Fruit fly (Drosophila melanogaster) whole organism, embryonic: ENCODE results near the gene CG12948.

Source experiments
- CG1024 ChIP-seq: fragments of 200-800 bp; sonication (Bioruptor generic); IDR thresholded peaks from 2 replicates; pipeline ENCODE4 v1.3.6; 2022; ENCODE audit warnings: missing biosample characterization, missing genetic modification characterization
- CG11456 ChIP-seq: fragments of 200-800 bp; sonication (Bioruptor generic); IDR thresholded peaks from 3 replicates; pipeline ENCODE4 v1.3.6; 2022; ENCODE audit warnings: missing biosample characterization, missing genetic modification characterization
- CG13287 ChIP-seq: fragments of 200-800 bp; sonication (Bioruptor generic); IDR thresholded peaks from 2 replicates; pipeline ENCODE4 v1.3.6; 2022; ENCODE audit warnings: missing biosample characterization, missing genetic modification characterization; ENCODE audit not compliant: partially characterized antibody
- CG13296 ChIP-seq: fragments of 200-800 bp; sonication (Bioruptor generic); optimal IDR thresholded peaks from 3 replicates; lab custom pipeline; 2018; ENCODE audit warnings: missing biosample characterization, mild to moderate bottlenecking, missing genetic modification characterization
- CG14965 ChIP-seq: fragments of 200-800 bp; sonication (Bioruptor generic); optimal IDR thresholded peaks from 2 replicates; lab custom pipeline; 2016; ENCODE audit warnings: missing biosample characterization, missing genetic modification characterization, borderline replicate concordance
- CG15269 ChIP-seq: fragments of 200-800 bp; sonication (Bioruptor generic); optimal IDR thresholded peaks from 2 replicates; lab custom pipeline; 2018; ENCODE audit warnings: missing biosample characterization, mild to moderate bottlenecking, missing genetic modification characterization, moderate library complexity
- CG1529 ChIP-seq: fragments of 200-800 bp; sonication (Bioruptor generic); optimal IDR thresholded peaks from 3 replicates; lab custom pipeline; 2018; ENCODE audit warnings: missing biosample characterization, missing genetic modification characterization
- CG17186 ChIP-seq: fragments of 200-800 bp; sonication (Bioruptor generic); optimal IDR thresholded peaks from 3 replicates; lab custom pipeline; 2017; ENCODE audit warnings: missing biosample characterization, missing genetic modification reagents, missing genetic modification characterization
- CG1832 ChIP-seq: fragments of 200-800 bp; sonication (Bioruptor generic); optimal IDR thresholded peaks from 2 replicates; lab custom pipeline; 2017; ENCODE audit warnings: missing biosample characterization, mild to moderate bottlenecking, missing genetic modification characterization, inconsistent platforms
- CG18599 ChIP-seq: fragments of 200-800 bp; sonication (Bioruptor generic); optimal IDR thresholded peaks from 3 replicates; lab custom pipeline; 2017; ENCODE audit warnings: missing biosample characterization, missing genetic modification characterization, mild to moderate bottlenecking, moderate library complexity, missing genetic modification reagents
- CG2678 ChIP-seq: fragments of 200-800 bp; sonication (Bioruptor generic); optimal IDR thresholded peaks from 3 replicates; lab custom pipeline; 2019; ENCODE audit warnings: missing biosample characterization, mild to moderate bottlenecking, missing genetic modification characterization, moderate library complexity
- CG30020 ChIP-seq: fragments of 200-800 bp; optimal IDR thresholded peaks from 2 replicates; lab custom pipeline; 2019; ENCODE audit warnings: missing biosample characterization, mild to moderate bottlenecking, missing genetic modification characterization, moderate library complexity
- CG30431 ChIP-seq: fragments of 200-800 bp; sonication (Bioruptor generic); optimal IDR thresholded peaks from 2 replicates; lab custom pipeline; 2017; ENCODE audit warnings: missing biosample characterization, missing genetic modification characterization
- CG33213 ChIP-seq: fragments of 200-800 bp; sonication (Bioruptor generic); optimal IDR thresholded peaks from 3 replicates; lab custom pipeline; 2016; ENCODE audit warnings: missing biosample characterization, missing genetic modification characterization
- CG3995 ChIP-seq: fragments of 200-800 bp; sonication (Bioruptor generic); optimal IDR thresholded peaks from 3 replicates; lab custom pipeline; 2016; ENCODE audit warnings: missing biosample characterization, missing genetic modification characterization
- CG4730 ChIP-seq: fragments of 200-800 bp; sonication (Bioruptor generic); IDR thresholded peaks from 2 replicates; pipeline ENCODE4 v1.3.6; 2022; ENCODE audit warnings: missing biosample characterization, missing genetic modification characterization
- CG7839 ChIP-seq: fragments of 200-800 bp; sonication (Bioruptor generic); optimal IDR thresholded peaks from 3 replicates; lab custom pipeline; 2018; ENCODE audit warnings: missing biosample characterization, mild to moderate bottlenecking, missing genetic modification characterization, moderate library complexity
- CG8290 ChIP-seq, 3 experiments: fragments of 200-800 bp; sonication (Bioruptor generic); optimal IDR thresholded peaks; 2 replicates each; lab custom pipeline; 2016 to 2019; ENCODE audit warnings: missing biosample characterization in 3 of 3, missing genetic modification characterization in 3 of 3, mild to moderate bottlenecking in 2 of 3, moderate library complexity in 1 of 3
- CG8944 ChIP-seq: fragments of 200-800 bp; sonication (Bioruptor generic); optimal IDR thresholded peaks from 3 replicates; lab custom pipeline; 2016; ENCODE audit warnings: missing biosample characterization, missing genetic modification characterization
- CG9437 ChIP-seq: fragments of 200-800 bp; sonication (Bioruptor generic); optimal IDR thresholded peaks from 2 replicates; lab custom pipeline; 2018; ENCODE audit warnings: missing biosample characterization, mild to moderate bottlenecking, missing genetic modification characterization
- Chrac-16 ChIP-seq: fragments of 200-800 bp; sonication (Bioruptor generic); optimal IDR thresholded peaks from 3 replicates; lab custom pipeline; 2016; ENCODE audit warnings: missing biosample characterization, missing genetic modification characterization
- Dip3 ChIP-seq: fragments of 200-800 bp; sonication (Bioruptor generic); optimal IDR thresholded peaks from 3 replicates; lab custom pipeline; 2016; ENCODE audit warnings: missing biosample characterization, missing genetic modification characterization
- Mad ChIP-seq: fragments of 200-800 bp; sonication (Bioruptor generic); optimal IDR thresholded peaks from 2 replicates; lab custom pipeline; 2016; ENCODE audit warnings: missing biosample characterization, missing genetic modification characterization
- NfI ChIP-seq: fragments of 200-800 bp; sonication (Bioruptor generic); optimal IDR thresholded peaks from 3 replicates; lab custom pipeline; 2018; ENCODE audit warnings: missing biosample characterization, mild to moderate bottlenecking, missing genetic modification characterization, moderate library complexity
- Optix ChIP-seq: fragments of 200-800 bp; sonication (Bioruptor generic); IDR thresholded peaks from 3 replicates; pipeline ENCODE4 v1.3.6; 2022; ENCODE audit warnings: missing biosample characterization, missing genetic modification characterization
- Six4 ChIP-seq: fragments of 200-800 bp; sonication (Bioruptor generic); optimal IDR thresholded peaks from 2 replicates; lab custom pipeline; 2016; ENCODE audit warnings: missing biosample characterization, missing genetic modification characterization
- Usf ChIP-seq: fragments of 200-800 bp; sonication (Bioruptor generic); optimal IDR thresholded peaks from 2 replicates; lab custom pipeline; 2017; ENCODE audit warnings: missing genotype, missing biosample characterization, missing genetic modification characterization
- YL-1 ChIP-seq: fragments of 200-800 bp; sonication (Bioruptor generic); optimal IDR thresholded peaks from 3 replicates; lab custom pipeline; 2017; ENCODE audit warnings: missing biosample characterization, mild to moderate bottlenecking, missing genetic modification characterization
- cato ChIP-seq: fragments of 200-800 bp; sonication (Bioruptor generic); optimal IDR thresholded peaks from 2 replicates; lab custom pipeline; 2016; ENCODE audit warnings: missing biosample characterization, missing genetic modification characterization, borderline replicate concordance
- chm ChIP-seq: fragments of 200-800 bp; sonication (Bioruptor generic); IDR thresholded peaks from 2 replicates; pipeline ENCODE4 v1.3.6; 2022; ENCODE audit warnings: missing biosample characterization, missing genetic modification characterization
- crol ChIP-seq: fragments of 200-800 bp; sonication (Bioruptor generic); IDR thresholded peaks from 2 replicates; pipeline ENCODE4 v1.3.6; 2022; ENCODE audit warnings: missing biosample characterization, missing genetic modification characterization
- dan ChIP-seq: fragments of 200-800 bp; sonication (Bioruptor generic); IDR thresholded peaks from 2 replicates; pipeline ENCODE4 v1.3.6; 2022; ENCODE audit warnings: missing biosample characterization, missing genetic modification characterization
- dimm ChIP-seq: fragments of 200-800 bp; sonication (Bioruptor generic); IDR thresholded peaks from 2 replicates; pipeline ENCODE4 v1.3.6; 2022; ENCODE audit warnings: missing biosample characterization, missing genetic modification characterization
- disco-r ChIP-seq: fragments of 200-800 bp; sonication (Bioruptor generic); optimal IDR thresholded peaks from 2 replicates; lab custom pipeline; 2016; ENCODE audit warnings: missing biosample characterization, missing genetic modification characterization
- dmrt99B ChIP-seq: fragments of 200-800 bp; sonication (Bioruptor generic); optimal IDR thresholded peaks from 2 replicates; lab custom pipeline; 2018; ENCODE audit warnings: missing biosample characterization, mild to moderate bottlenecking, missing genetic modification characterization, moderate library complexity
- dysf ChIP-seq: fragments of 200-800 bp; sonication (Bioruptor generic); IDR thresholded peaks from 3 replicates; pipeline ENCODE4 v1.3.6; 2022; ENCODE audit warnings: missing biosample characterization, missing genetic modification characterization
- ems ChIP-seq: fragments of 200-800 bp; sonication (Bioruptor generic); optimal IDR thresholded peaks from 3 replicates; lab custom pipeline; 2016; ENCODE audit warnings: missing biosample characterization, missing genetic modification characterization
- en ChIP-seq: fragments of 200-800 bp; sonication (Bioruptor generic); optimal IDR thresholded peaks from 2 replicates; lab custom pipeline; 2016; ENCODE audit warnings: missing biosample characterization, missing genetic modification characterization
- fd3F ChIP-seq: fragments of 200-800 bp; sonication (Bioruptor generic); optimal IDR thresholded peaks from 2 replicates; lab custom pipeline; 2018; ENCODE audit warnings: missing biosample characterization, mild to moderate bottlenecking, missing genetic modification characterization, moderate library complexity
- gce ChIP-seq: fragments of 200-800 bp; sonication (Bioruptor generic); IDR thresholded peaks from 3 replicates; pipeline ENCODE4 v1.3.6; 2022; ENCODE audit warnings: missing biosample characterization, missing genetic modification characterization
- gem ChIP-seq: fragments of 200-800 bp; sonication (Bioruptor generic); optimal IDR thresholded peaks from 2 replicates; lab custom pipeline; 2019; ENCODE audit warnings: missing biosample characterization, mild to moderate bottlenecking, missing genetic modification characterization, moderate library complexity
- kni ChIP-seq: fragments of 200-800 bp; sonication (Bioruptor generic); optimal IDR thresholded peaks from 3 replicates; lab custom pipeline; 2017; ENCODE audit warnings: mild to moderate bottlenecking, missing biosample characterization, missing genetic modification reagents, missing genetic modification characterization
- knrl ChIP-seq: fragments of 200-800 bp; sonication (Bioruptor generic); IDR thresholded peaks from 3 replicates; pipeline ENCODE4 v1.3.6; 2022; ENCODE audit warnings: missing biosample characterization, missing genetic modification characterization; ENCODE audit not compliant: partially characterized antibody
- lilli ChIP-seq: fragments of 200-800 bp; sonication (Bioruptor generic); optimal IDR thresholded peaks from 3 replicates; lab custom pipeline; 2016; ENCODE audit warnings: missing biosample characterization, missing genetic modification characterization
- otp ChIP-seq: fragments of 200-800 bp; sonication (Bioruptor generic); IDR thresholded peaks from 3 replicates; pipeline ENCODE4, ENCODE4 v1.3.6; 2022; ENCODE audit warnings: missing biosample characterization, missing genetic modification characterization
- pzg ChIP-seq: fragments of 200-800 bp; sonication (Bioruptor generic); optimal IDR thresholded peaks from 3 replicates; lab custom pipeline; 2018; ENCODE audit warnings: missing biosample characterization, mild to moderate bottlenecking, missing genetic modification characterization, moderate library complexity
- scrt ChIP-seq: fragments of 200-800 bp; sonication (Bioruptor generic); optimal IDR thresholded peaks from 2 replicates; lab custom pipeline; 2018; ENCODE audit warnings: missing biosample characterization, mild to moderate bottlenecking, missing genetic modification characterization, moderate library complexity
- sima ChIP-seq: fragments of 200-800 bp; sonication (Bioruptor generic); optimal IDR thresholded peaks from 2 replicates; lab custom pipeline; 2016; ENCODE audit warnings: missing biosample characterization, missing genetic modification characterization
- so ChIP-seq: fragments of 200-800 bp; sonication (Bioruptor generic); IDR thresholded peaks from 3 replicates; pipeline ENCODE4 v1.3.6; 2022; ENCODE audit warnings: missing biosample characterization, missing genetic modification characterization
- tll ChIP-seq, 2 experiments: fragments of 200-800 bp in 1 of 2; fragments of >200 bp in 1 of 2; sonication (Bioruptor generic) in 1 of 2; optimal IDR thresholded peaks; 2 replicates each; lab custom pipeline; 2017 to 2019; ENCODE audit warnings: missing biosample characterization in 2 of 2, missing genetic modification characterization in 2 of 2, mild to moderate bottlenecking in 1 of 2, moderate library complexity in 1 of 2

Gene CG12948

DNA sequence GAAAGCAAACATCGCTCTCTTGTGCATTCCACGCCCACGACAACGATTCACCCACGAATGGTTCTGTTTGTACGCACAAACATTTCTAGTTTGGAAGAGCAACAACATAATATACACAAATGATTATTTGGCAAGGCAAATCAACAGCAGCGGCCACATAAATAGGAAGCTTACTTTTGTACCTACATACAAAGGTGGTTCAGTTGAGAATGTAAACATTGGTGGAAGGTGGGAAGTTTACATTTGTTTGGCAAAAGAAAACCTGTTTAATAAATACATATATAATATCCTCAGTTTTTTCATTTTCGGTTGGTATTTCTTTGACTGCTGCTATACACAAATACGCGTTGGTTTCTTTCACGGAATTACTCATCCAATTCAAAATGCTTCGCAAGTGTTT is 45.0 kb downstream of the CG12948 start (continued):
- TF ChIP-seq ems (peak; percentile 85), CG3995 (GFP tag; lab: Kevin White, UChicago) (peak; percentile 56), CG9437 (GFP tag; lab: Kevin White, UChicago) (peak; percentile 78), CG14965 (GFP tag; lab: Kevin White, UChicago) (no peak), gem (peak; percentile 94), CG18599 (GFP tag; lab: Kevin White, UChicago) (peak; percentile 92), CG13296 (peak; percentile 87), dysf (GFP tag; lab: Robert Waterston, UW) (no peak), NfI (GFP tag; lab: Kevin White, UChicago) (peak; percentile 92), gce (GFP tag; lab: Robert Waterston, UW) (no peak), dmrt99B (peak; percentile 93), CG8944 (GFP tag; lab: Kevin White, UChicago) (peak; percentile 70), knrl (GFP tag; lab: Robert Waterston, UW) (no peak), otp (GFP tag; lab: Robert Waterston, UW) (no peak), CG4730 (GFP tag; lab: Robert Waterston, UW) (no peak), CG1024 (GFP tag; lab: Robert Waterston, UW) (no peak), CG2678 (tag; lab: Kevin White, UChicago) (peak; percentile 93), crol (GFP tag; lab: Robert Waterston, UW) (no peak), pzg (peak; percentile 6), Dip3 (peak; percentile 76), Mad (GFP tag; lab: Kevin White, UChicago) (peak; percentile 85), scrt (GFP tag; lab: Kevin White, UChicago) (peak; percentile 85), CG1529 (GFP tag; lab: Kevin White, UChicago) (peak; percentile 85), so (GFP tag; lab: Robert Waterston, UW) (no peak), tll (GFP tag; optimal IDR thresholded peaks at IDR 0.05; lab: Kevin White, UChicago) (peak in 1 of 2 experiments; percentile 86), Six4 (GFP tag; lab: Kevin White, UChicago) (peak; percentile 87), CG1832 (no peak), dan (GFP tag; lab: Robert Waterston, UW) (no peak), CG8290 (GFP tag; optimal IDR thresholded peaks at IDR 0.05; lab: Kevin White, UChicago) (peak; percentile 76), CG8290 (tag; optimal IDR thresholded peaks at IDR 0.05; lab: Kevin White, UChicago) (peak in 1 of 2 experiments; percentile 92), CG30431 (GFP tag; lab: Kevin White, UChicago) (peak; percentile 72), Usf (GFP tag; lab: Kevin White, UChicago) (peak; percentile 77), dimm (no peak), fd3F (GFP tag; lab: Kevin White, UChicago) (peak; percentile 88), CG33213 (peak; percentile 82), CG30020 (tag; lab: Kevin White, UChicago) (peak; percentile 17), Optix (GFP tag; lab: Robert Waterston, UW) (no peak), sima (GFP tag; lab: Kevin White, UChicago) (peak; percentile 67), CG11456 (GFP tag; lab: Robert Waterston, UW) (no peak), disco-r (GFP tag; lab: Kevin White, UChicago) (peak; percentile 65), cato (peak; percentile 65), en (GFP tag; lab: Kevin White, UChicago) (peak; percentile 70), YL-1 (GFP tag; lab: Kevin White, UChicago) (peak; percentile 75), CG13287 (GFP tag; lab: Robert Waterston, UW) (no peak), CG15269 (tag; lab: Kevin White, UChicago) (peak; percentile 93), CG17186 (GFP tag; lab: Kevin White, UChicago) (peak; percentile 70), Chrac-16 (peak; percentile 83), chm (no peak), lilli (GFP tag; lab: Kevin White, UChicago) (peak; percentile 94), CG7839 (peak; percentile 93), kni (GFP tag; lab: Kevin White, UChicago) (peak; percentile 12)
